Fruit fly (Drosophila melanogaster) whole organism, prepupa: ENCODE results near the gene slou.

Experiments
- Blimp-1 ChIP-seq: fragments of 200-800 bp; sonication (Bioruptor generic); optimal IDR thresholded peaks from 3 replicates; lab custom pipeline; 2017; ENCODE audit warnings: missing biosample characterization, missing genetic modification characterization, mild to moderate bottlenecking, moderate library complexity, missing genetic modification reagents
- CG10631 ChIP-seq: fragments of 200-800 bp; sonication (Bioruptor generic); optimal IDR thresholded peaks from 2 replicates; lab custom pipeline; 2016; ENCODE audit warnings: missing biosample characterization, missing genetic modification characterization
- CG10669 ChIP-seq: fragments of 200-800 bp; sonication (Bioruptor generic); optimal IDR thresholded peaks from 3 replicates; lab custom pipeline; 2018; ENCODE audit warnings: missing biosample characterization, mild to moderate bottlenecking, missing genetic modification characterization, moderate library complexity
- CG11294 ChIP-seq: fragments of 200-800 bp; sonication (Bioruptor generic); IDR thresholded peaks from 2 replicates; pipeline ENCODE4 v1.3.6; 2022; ENCODE audit warnings: missing biosample characterization, missing genetic modification characterization
- CG11902 ChIP-seq: fragments of 200-800 bp; sonication (Bioruptor generic); optimal IDR thresholded peaks from 3 replicates; lab custom pipeline; 2016; ENCODE audit warnings: missing biosample characterization, missing genetic modification characterization
- CG1621 ChIP-seq: fragments of 200-800 bp; sonication (Bioruptor generic); optimal IDR thresholded peaks from 3 replicates; lab custom pipeline; 2018; ENCODE audit warnings: missing biosample characterization, mild to moderate bottlenecking, missing genetic modification characterization
- CG16779 ChIP-seq: fragments of 200-800 bp; sonication (Bioruptor generic); optimal IDR thresholded peaks from 3 replicates; lab custom pipeline; 2017; ENCODE audit warnings: missing biosample characterization, mild to moderate bottlenecking, missing genetic modification characterization
- CG31627 ChIP-seq: fragments of 200-800 bp; sonication (Bioruptor generic); optimal IDR thresholded peaks from 3 replicates; lab custom pipeline; 2016; ENCODE audit warnings: missing biosample characterization, missing genetic modification characterization
- CG32006 ChIP-seq: fragments of 200-800 bp; sonication (Bioruptor generic); optimal IDR thresholded peaks from 3 replicates; lab custom pipeline; 2017; ENCODE audit warnings: missing biosample characterization, mild to moderate bottlenecking, missing genetic modification characterization
- CG34406 ChIP-seq: fragments of 200-800 bp; sonication (Bioruptor generic); optimal IDR thresholded peaks from 3 replicates; lab custom pipeline; 2016; ENCODE audit warnings: missing biosample characterization, missing genetic modification characterization
- CG3919 ChIP-seq: fragments of 200-800 bp; sonication (Bioruptor generic); optimal IDR thresholded peaks from 3 replicates; lab custom pipeline; 2016; ENCODE audit warnings: missing biosample characterization, missing genetic modification characterization
- CG4318 ChIP-seq: fragments of 200-800 bp; sonication (Bioruptor generic); optimal IDR thresholded peaks from 3 replicates; lab custom pipeline; 2017; ENCODE audit warnings: missing biosample characterization, mild to moderate bottlenecking, missing genetic modification characterization
- CG6163 ChIP-seq: fragments of 200-800 bp; sonication (Bioruptor generic); IDR thresholded peaks from 3 replicates; pipeline ENCODE4 v1.3.6; 2022; ENCODE audit warnings: missing biosample characterization, missing genetic modification characterization
- CG6276 ChIP-seq: fragments of 200-800 bp; sonication (Bioruptor generic); optimal IDR thresholded peaks from 2 replicates; lab custom pipeline; 2017; ENCODE audit warnings: missing biosample characterization, mild to moderate bottlenecking, missing genetic modification characterization
- CG6792 ChIP-seq: fragments of 200-800 bp; sonication (Bioruptor generic); optimal IDR thresholded peaks from 3 replicates; lab custom pipeline; 2016; ENCODE audit warnings: missing biosample characterization, missing genetic modification characterization
- CG6808 ChIP-seq: fragments of 200-800 bp; sonication (Bioruptor generic); optimal IDR thresholded peaks from 3 replicates; lab custom pipeline; 2017; ENCODE audit warnings: missing biosample characterization, missing genetic modification characterization, mild to moderate bottlenecking, moderate library complexity, missing genetic modification reagents
- CG7368 ChIP-seq: fragments of 200-800 bp; sonication (Bioruptor generic); optimal IDR thresholded peaks from 3 replicates; lab custom pipeline; 2016; ENCODE audit warnings: missing biosample characterization, missing genetic modification characterization
- CG8119 ChIP-seq: fragments of 200-800 bp; sonication (Bioruptor generic); IDR thresholded peaks from 3 replicates; pipeline ENCODE4 v1.3.6; 2022; ENCODE audit warnings: missing biosample characterization, missing genetic modification characterization
- CG8319 ChIP-seq: fragments of 200-800 bp; sonication (Bioruptor generic); optimal IDR thresholded peaks from 3 replicates; lab custom pipeline; 2016; ENCODE audit warnings: missing biosample characterization, missing genetic modification characterization
- CG9139 ChIP-seq: fragments of 200-800 bp; sonication (Bioruptor generic); optimal IDR thresholded peaks from 3 replicates; lab custom pipeline; 2017; ENCODE audit warnings: missing biosample characterization, mild to moderate bottlenecking, missing genetic modification characterization
- Eip75B ChIP-seq: fragments of 200-800 bp; sonication (Bioruptor generic); optimal IDR thresholded peaks from 3 replicates; lab custom pipeline; 2016; ENCODE audit warnings: missing biosample characterization, missing genetic modification characterization
- Eip78C ChIP-seq: fragments of 200-800 bp; sonication (Bioruptor generic); peaks from one replicate; lab custom pipeline; 2016; ENCODE audit warnings: missing biosample characterization, missing genetic modification characterization
- Ets96B ChIP-seq: fragments of 200-800 bp; optimal IDR thresholded peaks from 2 replicates; lab custom pipeline; 2019; ENCODE audit warnings: missing biosample characterization, mild to moderate bottlenecking, missing genetic modification characterization, moderate library complexity
- Hr38 ChIP-seq: sonication (Bioruptor generic); optimal IDR thresholded peaks from 2 replicates; lab custom pipeline; 2016; ENCODE audit warnings: missing biosample characterization, missing genetic modification characterization
- Hr39 ChIP-seq: fragments of 200-800 bp; sonication (Bioruptor generic); optimal IDR thresholded peaks from 2 replicates; lab custom pipeline; 2016; ENCODE audit warnings: missing biosample characterization, missing genetic modification characterization
- Met ChIP-seq: fragments of 200-800 bp; sonication (Bioruptor generic); optimal IDR thresholded peaks from 3 replicates; lab custom pipeline; 2016; ENCODE audit warnings: missing biosample characterization, missing genetic modification characterization
- OdsH ChIP-seq: fragments of 200-800 bp; sonication (Bioruptor generic); optimal IDR thresholded peaks from 3 replicates; lab custom pipeline; 2016; ENCODE audit warnings: missing biosample characterization, missing genetic modification characterization
- Smox ChIP-seq: fragments of 200-800 bp; sonication (Bioruptor generic); optimal IDR thresholded peaks from 3 replicates; lab custom pipeline; 2016; ENCODE audit warnings: missing biosample characterization, missing genetic modification characterization
- Sox102F ChIP-seq: fragments of 200-800 bp; sonication (Bioruptor generic); optimal IDR thresholded peaks from 2 replicates; lab custom pipeline; 2016; ENCODE audit warnings: missing biosample characterization, mild to moderate bottlenecking, missing genetic modification characterization
- Sox14 ChIP-seq: fragments of 200-800 bp; sonication (Bioruptor generic); optimal IDR thresholded peaks from 3 replicates; lab custom pipeline; 2016; ENCODE audit warnings: missing biosample characterization, missing genetic modification characterization
- Sox15 ChIP-seq: fragments of 200-800 bp; sonication (Bioruptor generic); optimal IDR thresholded peaks from 3 replicates; lab custom pipeline; 2016; ENCODE audit warnings: missing biosample characterization, missing genetic modification characterization
- achi ChIP-seq: fragments of 200-800 bp; sonication (Bioruptor generic); optimal IDR thresholded peaks from 3 replicates; lab custom pipeline; 2016; ENCODE audit warnings: missing biosample characterization, missing genetic modification characterization
- cyc ChIP-seq: fragments of 200-800 bp; sonication (Bioruptor generic); optimal IDR thresholded peaks from 3 replicates; lab custom pipeline; 2016; ENCODE audit warnings: missing biosample characterization, missing genetic modification characterization
- dsx ChIP-seq: fragments of 200-800 bp; optimal IDR thresholded peaks from 3 replicates; lab custom pipeline; 2019; ENCODE audit warnings: missing biosample characterization, mild to moderate bottlenecking, missing genetic modification characterization, moderate library complexity; ENCODE audit not compliant: poor library complexity, severe bottlenecking
- eg ChIP-seq: fragments of 200-800 bp; sonication (Bioruptor generic); IDR thresholded peaks from 3 replicates; pipeline ENCODE4 v1.3.6; 2022; ENCODE audit warnings: missing biosample characterization, missing genetic modification characterization
- esn ChIP-seq: fragments of 200-800 bp; sonication (Bioruptor generic); optimal IDR thresholded peaks from 2 replicates; lab custom pipeline; 2016; ENCODE audit warnings: missing biosample characterization, mild to moderate bottlenecking, missing genetic modification characterization, moderate library complexity
- fd85E ChIP-seq: fragments of 200-800 bp; sonication (Bioruptor generic); optimal IDR thresholded peaks from 3 replicates; lab custom pipeline; 2016; ENCODE audit warnings: missing biosample characterization, missing genetic modification characterization
- fkh ChIP-seq: fragments of 200-800 bp; sonication (Bioruptor generic); optimal IDR thresholded peaks from 3 replicates; lab custom pipeline; 2017; ENCODE audit warnings: missing biosample characterization, mild to moderate bottlenecking, missing genetic modification characterization, moderate library complexity
- lz ChIP-seq: fragments of 200-800 bp; sonication (Bioruptor generic); optimal IDR thresholded peaks from 3 replicates; lab custom pipeline; 2016; ENCODE audit warnings: missing biosample characterization, missing genetic modification characterization
- net ChIP-seq: fragments of 200-800 bp; sonication (Bioruptor generic); optimal IDR thresholded peaks from 3 replicates; lab custom pipeline; 2016; ENCODE audit warnings: missing biosample characterization, missing genetic modification characterization
- pdm3 ChIP-seq: fragments of 200-800 bp; sonication (Bioruptor generic); optimal IDR thresholded peaks from 3 replicates; lab custom pipeline; 2016; ENCODE audit warnings: missing biosample characterization, missing genetic modification characterization
- salr ChIP-seq, 2 experiments: fragments of 200-800 bp; sonication (Bioruptor generic); optimal IDR thresholded peaks; 3 replicates each; lab custom pipeline; 2016 to 2018; ENCODE audit warnings: missing biosample characterization in 2 of 2, missing genetic modification characterization in 2 of 2, mild to moderate bottlenecking in 1 of 2
- svp ChIP-seq: fragments of 200-800 bp; sonication (Bioruptor generic); peaks from one replicate; lab custom pipeline; 2016; ENCODE audit warnings: missing biosample characterization, missing genetic modification characterization
- topi ChIP-seq: fragments of 200-800 bp; sonication (Bioruptor generic); optimal IDR thresholded peaks from 3 replicates; lab custom pipeline; 2016; ENCODE audit warnings: missing biosample characterization, missing genetic modification characterization
- vri ChIP-seq: fragments of 200-800 bp; sonication (Bioruptor generic); optimal IDR thresholded peaks from 3 replicates; lab custom pipeline; 2016; ENCODE audit warnings: missing biosample characterization, mild to moderate bottlenecking, missing genetic modification characterization

The slou gene

DNA sequence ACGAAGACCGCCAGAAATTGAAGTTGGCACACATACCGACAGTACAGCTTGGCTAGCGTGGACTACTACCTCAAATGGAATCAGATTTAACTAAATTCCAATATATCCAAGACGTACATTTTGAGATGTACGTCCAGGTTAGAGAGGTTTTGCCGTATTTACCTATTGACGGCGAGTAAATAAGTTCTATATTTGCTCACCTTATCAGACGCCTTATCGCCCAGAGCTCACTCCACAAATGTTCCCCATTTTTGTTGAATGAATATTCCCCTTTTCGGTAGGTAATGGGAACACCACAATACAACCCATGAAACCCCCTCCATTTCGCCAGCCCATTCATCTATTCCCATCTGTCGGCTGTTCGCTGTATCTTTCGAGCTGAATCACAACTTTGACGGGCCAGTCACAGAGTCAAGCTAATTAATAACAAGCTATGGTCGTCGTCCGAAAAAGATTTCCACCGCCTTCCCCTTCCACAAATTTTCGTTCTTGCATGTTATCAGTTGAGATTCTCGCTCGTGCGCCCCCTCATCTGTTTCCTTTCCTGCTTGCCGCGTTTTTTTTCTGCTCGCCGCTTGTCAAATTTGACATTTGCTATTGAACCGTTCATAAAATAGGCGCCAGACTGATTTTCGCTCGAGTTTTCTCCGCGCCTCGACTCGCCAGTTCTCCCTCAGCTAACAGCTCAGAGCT, 33.8 kb upstream of the slou start (continued):
- TF ChIP-seq CG8119 (GFP tag; lab: Robert Waterston, UW), result 0 out of 3 replicates have a peak, but pooled peaks have one; percentile 33
- no peak for TF ChIP-seq CG8319 (GFP tag; lab: Kevin White, UChicago)
- peak; percentile 54 for TF ChIP-seq CG10669 (GFP tag; lab: Kevin White, UChicago)
- TF ChIP-seq pdm3 (GFP tag; lab: Kevin White, UChicago), result peak; percentile 45
- peak in 1 of 2 experiments; percentile 10 for TF ChIP-seq salr (GFP tag; optimal IDR thresholded peaks at IDR 0.05; lab: Kevin White, UChicago)
- no peak for TF ChIP-seq fd85E (GFP tag; lab: Kevin White, UChicago)
- TF ChIP-seq topi, result peak; percentile 76
- peak; percentile 28 for TF ChIP-seq vri (GFP tag; lab: Kevin White, UChicago)
- peak; percentile 40 for TF ChIP-seq CG34406
- peak; percentile 73 for TF ChIP-seq Hr38 (GFP tag; lab: Kevin White, UChicago)
- TF ChIP-seq Blimp-1, result peak; percentile 36
- TF ChIP-seq CG6276 (GFP tag; lab: Kevin White, UChicago), result no peak
- peak; percentile 80 for TF ChIP-seq Eip78C (GFP tag; lab: Kevin White, UChicago)

- TF ChIP-seq Hr39 (no peak), vri (GFP tag; lab: Kevin White, UChicago) (peak; percentile 11), Eip75B (no peak), fkh (peak; percentile 23)
- TF ChIP-seq, all 60 proteins: peak for 2
Observed at dm6 chr3R:21590203-21590659, 33.2 kb upstream of the slou start.

DNA sequence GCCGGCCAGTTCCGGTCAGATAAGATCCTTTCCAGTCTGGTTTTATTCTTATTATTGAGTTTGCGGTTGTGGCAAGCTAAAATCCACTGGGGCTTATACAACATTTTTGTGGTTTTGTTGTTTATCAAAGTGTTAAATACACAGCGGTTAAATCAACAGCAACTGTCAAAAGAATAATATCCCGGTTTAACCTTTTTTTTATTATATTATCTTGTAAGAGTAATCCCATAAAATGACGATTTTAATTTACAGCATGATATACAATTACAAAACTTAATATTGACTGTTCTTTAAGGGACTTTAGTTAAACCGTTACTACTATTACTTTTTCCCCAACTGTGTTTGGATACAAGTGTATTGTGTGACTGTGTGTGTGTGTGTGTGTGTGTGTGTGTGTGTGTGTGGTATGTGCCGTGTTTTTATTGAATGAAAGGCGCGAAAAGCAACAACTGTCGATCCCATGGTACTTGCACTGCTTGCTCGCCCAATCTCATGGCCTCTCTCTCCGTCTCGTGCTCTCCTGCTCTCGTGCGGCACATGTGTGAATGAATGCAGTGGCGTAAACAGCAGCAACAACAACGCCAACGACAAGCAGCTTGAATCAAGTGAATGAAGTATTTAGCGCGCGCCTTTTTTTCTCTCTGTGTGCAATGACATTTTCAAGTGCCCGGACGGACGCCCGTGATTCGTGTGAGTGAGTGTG, 32.7 kb upstream of the slou start:
- TF ChIP-seq esn (GFP tag; lab: Kevin White, UChicago) (peak; percentile 35), vri (GFP tag; lab: Kevin White, UChicago) (no peak), CG1621 (tag; lab: Kevin White, UChicago) (peak; percentile 70), Ets96B (tag; lab: Kevin White, UChicago) (peak; percentile 31), CG31627 (no peak), cyc (GFP tag; lab: Kevin White, UChicago) (peak; percentile 8), Smox (peak; percentile 58), OdsH (GFP tag; lab: Kevin White, UChicago) (peak; percentile 48), dsx (GFP tag; lab: Kevin White, UChicago) (peak; percentile 74), CG7368 (GFP tag; lab: Kevin White, UChicago) (no peak), lz (GFP tag; lab: Kevin White, UChicago) (peak; percentile 43), Met (GFP tag; lab: Kevin White, UChicago) (no peak), CG3919 (GFP tag; lab: Kevin White, UChicago) (peak; percentile 32), Sox15 (GFP tag; lab: Kevin White, UChicago) (peak; percentile 0), eg (GFP tag; lab: Robert Waterston, UW) (peak; percentile 41; the same call in 2 of the 3 replicates), CG16779 (peak; percentile 48), Sox14 (peak; percentile 37), pdm3 (GFP tag; lab: Kevin White, UChicago) (peak; percentile 13), Eip75B (no peak), CG6163 (GFP tag; lab: Robert Waterston, UW) (peak; percentile 58; the same call in 2 of the 3 replicates), svp (GFP tag; lab: Kevin White, UChicago) (peak; percentile 91), CG10631 (GFP tag; lab: Kevin White, UChicago) (no peak), CG10669 (GFP tag; lab: Kevin White, UChicago) (peak; percentile 17), CG11294 (GFP tag; lab: Robert Waterston, UW) (no peak), CG6792 (peak; percentile 35), achi (GFP tag; lab: Kevin White, UChicago) (peak; percentile 38), CG32006 (GFP tag; lab: Kevin White, UChicago) (peak; percentile 47), topi (peak; percentile 30), CG11902 (GFP tag; lab: Kevin White, UChicago) (peak; percentile 2), Hr39 (no peak), net (peak; percentile 14), CG6808 (GFP tag; lab: Kevin White, UChicago) (peak; percentile 30), CG9139 (no peak), fkh (no peak), Sox102F (GFP tag; lab: Kevin White, UChicago) (no peak), CG4318 (GFP tag; lab: Kevin White, UChicago) (no peak)
